Fruit fly (Drosophila melanogaster) whole organism, embryonic: Measurements from ENCODE around the gene CG15203.

Experiments
- Adf1 ChIP-seq: fragments of 200-800 bp; sonication (Bioruptor generic); IDR thresholded peaks from 2 replicates; pipeline ENCODE4 v1.3.6; 2022; ENCODE audit warnings: missing biosample characterization, missing genetic modification characterization
- Asciz ChIP-seq: fragments of 200-800 bp; sonication (Bioruptor generic); optimal IDR thresholded peaks from 2 replicates; lab custom pipeline; 2017; ENCODE audit warnings: missing biosample characterization, mild to moderate bottlenecking, missing genetic modification characterization, missing genetic modification reagents
- Atf3 ChIP-seq: fragments of 200-800 bp; sonication (Bioruptor generic); optimal IDR thresholded peaks from 3 replicates; lab custom pipeline; 2016; ENCODE audit warnings: missing biosample characterization, missing genetic modification characterization
- C15 ChIP-seq: fragments of 200-800 bp; sonication (Bioruptor generic); IDR thresholded peaks from 3 replicates; pipeline ENCODE4 v1.3.6; 2022; ENCODE audit warnings: missing biosample characterization, missing genetic modification characterization
- CG10979 ChIP-seq: fragments of 200-800 bp; sonication (Bioruptor generic); optimal IDR thresholded peaks from 2 replicates; lab custom pipeline; 2018; ENCODE audit warnings: missing biosample characterization, mild to moderate bottlenecking, missing genetic modification characterization, moderate library complexity
- CG11695 ChIP-seq: fragments of 200-800 bp; sonication (Bioruptor generic); IDR thresholded peaks from 3 replicates; pipeline ENCODE4 v1.3.6; 2022; ENCODE audit warnings: missing biosample characterization, missing genetic modification characterization
- CG12236 ChIP-seq: fragments of 200-800 bp; sonication (Bioruptor generic); optimal IDR thresholded peaks from 2 replicates; lab custom pipeline; 2016; ENCODE audit warnings: missing biosample characterization, missing genetic modification characterization
- CG1233 ChIP-seq: fragments of 200-800 bp; sonication (Bioruptor generic); optimal IDR thresholded peaks from 4 replicates; lab custom pipeline; 2018; ENCODE audit warnings: missing biosample characterization, mild to moderate bottlenecking, missing genetic modification characterization
- CG15479 ChIP-seq: fragments of 200-800 bp; sonication (Bioruptor generic); optimal IDR thresholded peaks from 3 replicates; lab custom pipeline; 2019; ENCODE audit warnings: missing biosample characterization, mild to moderate bottlenecking, missing genetic modification characterization, moderate library complexity
- CG15514 ChIP-seq: fragments of 200-800 bp; sonication (Bioruptor generic); optimal IDR thresholded peaks from 3 replicates; lab custom pipeline; 2017; ENCODE audit warnings: missing biosample characterization, missing genetic modification characterization, mild to moderate bottlenecking, moderate library complexity, missing genetic modification reagents
- CG6175 ChIP-seq: fragments of 200-800 bp; sonication (Bioruptor generic); IDR thresholded peaks from 3 replicates; pipeline ENCODE4 v1.3.6; 2022; ENCODE audit warnings: missing biosample characterization, missing genetic modification characterization
- CG7372 ChIP-seq: fragments of 200-800 bp; sonication (Bioruptor generic); IDR thresholded peaks from 2 replicates; pipeline ENCODE4 v1.3.6; 2022; ENCODE audit warnings: missing biosample characterization, missing genetic modification characterization
- CG7928 ChIP-seq: fragments of 200-800 bp; sonication (Bioruptor generic); optimal IDR thresholded peaks from 2 replicates; lab custom pipeline; 2017; ENCODE audit warnings: missing biosample characterization, mild to moderate bottlenecking, missing genetic modification characterization
- CG8388 ChIP-seq: fragments of 200-800 bp; sonication (Bioruptor generic); optimal IDR thresholded peaks from 2 replicates; lab custom pipeline; 2019; ENCODE audit warnings: missing biosample characterization, mild to moderate bottlenecking, missing genetic modification characterization, moderate library complexity
- CG9609 ChIP-seq: fragments of 200-800 bp; sonication (Bioruptor generic); optimal IDR thresholded peaks from 3 replicates; lab custom pipeline; 2016; ENCODE audit warnings: missing biosample characterization, missing genetic modification characterization
- CG9932 ChIP-seq: fragments of 200-800 bp; sonication (Bioruptor generic); IDR thresholded peaks from 2 replicates; pipeline ENCODE4 v1.3.6; 2022; ENCODE audit warnings: missing biosample characterization, missing genetic modification characterization
- D19B ChIP-seq: fragments of 200-800 bp; sonication (Bioruptor generic); optimal IDR thresholded peaks from 2 replicates; lab custom pipeline; 2017; ENCODE audit warnings: missing biosample characterization, mild to moderate bottlenecking, missing genetic modification characterization
- Deaf1 ChIP-seq: fragments of 200-800 bp; optimal IDR thresholded peaks from 3 replicates; lab custom pipeline; 2019; ENCODE audit warnings: missing biosample characterization, mild to moderate bottlenecking, missing genetic modification characterization, moderate library complexity
- E2f2 ChIP-seq: fragments of 200-800 bp; sonication (Bioruptor generic); IDR thresholded peaks from 2 replicates; pipeline ENCODE4 v1.3.6; 2022; ENCODE audit warnings: missing biosample characterization, missing genetic modification characterization
- Fer1 ChIP-seq: fragments of 200-800 bp; sonication (Bioruptor generic); optimal IDR thresholded peaks from 2 replicates; lab custom pipeline; 2017; ENCODE audit warnings: missing biosample characterization, mild to moderate bottlenecking, missing genetic modification characterization
- Gsc ChIP-seq: fragments of 200-800 bp; sonication (Bioruptor generic); IDR thresholded peaks from 2 replicates; pipeline ENCODE4 v1.3.6; 2022; ENCODE audit warnings: missing biosample characterization, missing genetic modification characterization
- Jarid2 ChIP-seq: fragments of 200-800 bp; sonication (Bioruptor generic); optimal IDR thresholded peaks from 3 replicates; lab custom pipeline; 2017; ENCODE audit warnings: mild to moderate bottlenecking, missing biosample characterization, missing genetic modification reagents, missing genetic modification characterization
- Med ChIP-seq: fragments of 200-800 bp; sonication (Bioruptor generic); peaks from one replicate; lab custom pipeline; 2016; ENCODE audit warnings: missing biosample characterization, missing genetic modification characterization, mild to moderate bottlenecking, inconsistent platforms, moderate library complexity
- Usf ChIP-seq: fragments of 200-800 bp; sonication (Bioruptor generic); optimal IDR thresholded peaks from 2 replicates; lab custom pipeline; 2017; ENCODE audit warnings: missing genotype, missing biosample characterization, missing genetic modification characterization
- Xbp1 ChIP-seq: fragments of 200-800 bp; sonication (Bioruptor generic); optimal IDR thresholded peaks from 3 replicates; lab custom pipeline; 2016; ENCODE audit warnings: missing biosample characterization, mild to moderate bottlenecking, missing genetic modification characterization
- YL-1 ChIP-seq: fragments of 200-800 bp; sonication (Bioruptor generic); optimal IDR thresholded peaks from 3 replicates; lab custom pipeline; 2017; ENCODE audit warnings: missing biosample characterization, mild to moderate bottlenecking, missing genetic modification characterization
- ato ChIP-seq: fragments of 200-800 bp; sonication (Bioruptor generic); IDR thresholded peaks from 2 replicates; pipeline ENCODE4 v1.3.6; 2022; ENCODE audit warnings: missing biosample characterization, missing genetic modification characterization; ENCODE audit not compliant: partially characterized antibody
- cad ChIP-seq: fragments of >200 bp; optimal IDR thresholded peaks from 2 replicates; lab custom pipeline; 2017; ENCODE audit warnings: missing biosample characterization, missing genetic modification characterization
- cg ChIP-seq: fragments of 200-800 bp; sonication (Bioruptor generic); optimal IDR thresholded peaks from 3 replicates; lab custom pipeline; 2019; ENCODE audit warnings: missing biosample characterization, mild to moderate bottlenecking, missing genetic modification characterization, moderate library complexity
- crol ChIP-seq: fragments of 200-800 bp; sonication (Bioruptor generic); IDR thresholded peaks from 2 replicates; pipeline ENCODE4 v1.3.6; 2022; ENCODE audit warnings: missing biosample characterization, missing genetic modification characterization
- cwo ChIP-seq: fragments of 200-800 bp; sonication (Bioruptor generic); optimal IDR thresholded peaks from 3 replicates; lab custom pipeline; 2017; ENCODE audit warnings: missing biosample characterization, missing genetic modification characterization, mild to moderate bottlenecking, moderate library complexity, missing genetic modification reagents
- ewg ChIP-seq: fragments of 200-800 bp; sonication (Bioruptor generic); optimal IDR thresholded peaks from 3 replicates; lab custom pipeline; 2017; ENCODE audit warnings: mild to moderate bottlenecking, missing biosample characterization, missing genetic modification reagents, missing genetic modification characterization
- lmd ChIP-seq: fragments of 200-800 bp; sonication (Bioruptor generic); IDR thresholded peaks from 2 replicates; pipeline ENCODE4 v1.3.6; 2022; ENCODE audit warnings: missing biosample characterization, missing genetic modification characterization
- nerfin-1 ChIP-seq: fragments of 200-800 bp; sonication (Bioruptor generic); optimal IDR thresholded peaks from 3 replicates; lab custom pipeline; 2019; ENCODE audit warnings: missing biosample characterization, mild to moderate bottlenecking, missing genetic modification characterization, moderate library complexity
- phol ChIP-seq: fragments of 200-800 bp; sonication (Bioruptor generic); optimal IDR thresholded peaks from 3 replicates; lab custom pipeline; 2018; ENCODE audit warnings: missing biosample characterization, mild to moderate bottlenecking, missing genetic modification characterization, moderate library complexity
- row ChIP-seq: fragments of 200-800 bp; sonication (Bioruptor generic); IDR thresholded peaks from 3 replicates; pipeline ENCODE4 v1.3.6; 2022; ENCODE audit warnings: missing biosample characterization, missing genetic modification characterization
- run ChIP-seq: fragments of 200-800 bp; sonication (Bioruptor generic); optimal IDR thresholded peaks from 3 replicates; lab custom pipeline; 2018; ENCODE audit warnings: missing biosample characterization, mild to moderate bottlenecking, missing genetic modification characterization
- sd ChIP-seq: fragments of 200-800 bp; sonication (Bioruptor generic); optimal IDR thresholded peaks from 3 replicates; lab custom pipeline; 2018; ENCODE audit warnings: missing biosample characterization, mild to moderate bottlenecking, missing genetic modification characterization, moderate library complexity
- tio ChIP-seq: fragments of 200-800 bp; sonication (Bioruptor generic); optimal IDR thresholded peaks from 2 replicates; lab custom pipeline; 2017; ENCODE audit warnings: missing biosample characterization, missing genetic modification characterization, inconsistent platforms
- tll ChIP-seq, 2 experiments: fragments of 200-800 bp in 1 of 2; fragments of >200 bp in 1 of 2; sonication (Bioruptor generic) in 1 of 2; optimal IDR thresholded peaks; 2 replicates each; lab custom pipeline; 2017 to 2019; ENCODE audit warnings: missing biosample characterization in 2 of 2, missing genetic modification characterization in 2 of 2, mild to moderate bottlenecking in 1 of 2, moderate library complexity in 1 of 2
- toy ChIP-seq: fragments of 200-800 bp; sonication (Bioruptor generic); IDR thresholded peaks from 2 replicates; pipeline ENCODE4 v1.3.6; 2022; ENCODE audit warnings: missing biosample characterization, missing genetic modification characterization
- zen ChIP-seq: fragments of 200-800 bp; sonication (Bioruptor generic); optimal IDR thresholded peaks from 3 replicates; lab custom pipeline; 2018; ENCODE audit warnings: missing biosample characterization, mild to moderate bottlenecking, missing genetic modification characterization, moderate library complexity
- zf30C ChIP-seq: fragments of 200-800 bp; sonication (Bioruptor generic); optimal IDR thresholded peaks from 3 replicates; lab custom pipeline; 2018; ENCODE audit warnings: missing biosample characterization, mild to moderate bottlenecking, missing genetic modification characterization
- zfh2 ChIP-seq: fragments of 200-800 bp; sonication (Bioruptor generic); optimal IDR thresholded peaks from 2 replicates; lab custom pipeline; 2016; ENCODE audit warnings: missing biosample characterization, missing genetic modification characterization

The CG15203 gene

DNA sequence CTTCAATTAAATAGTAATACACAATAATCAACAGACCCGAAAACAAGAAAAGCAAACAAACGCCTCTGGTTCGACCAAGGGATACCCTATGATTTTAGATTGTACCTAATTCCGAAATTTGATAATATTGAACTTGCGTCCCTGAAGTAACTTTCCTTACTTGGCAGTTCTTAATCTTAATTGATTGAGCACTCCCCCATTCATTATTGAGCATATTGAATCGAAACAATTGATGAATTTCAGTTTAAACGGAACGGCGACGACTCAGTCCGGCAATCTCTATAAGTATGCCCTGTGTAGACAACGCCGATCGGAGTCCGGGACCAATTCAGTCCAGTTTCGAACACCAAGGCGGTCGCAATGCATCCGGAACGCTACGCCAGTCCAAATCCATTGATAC is at the start of gene CG15203:
Gene CG15203 (plus strand): TSS at position 301 of the 400 bp plus-strand sequence.
- TF ChIP-seq Fer1 (GFP tag; lab: Kevin White, UChicago), result no peak
- no peak for TF ChIP-seq CG12236 (GFP tag; lab: Kevin White, UChicago)
- peak; percentile 28; the same call in 1 of the 3 replicates for TF ChIP-seq row (GFP tag; lab: Robert Waterston, UW)
- peak; percentile 30 for TF ChIP-seq Med (GFP tag; lab: Kevin White, UChicago)
- no peak for TF ChIP-seq tio (GFP tag; lab: Kevin White, UChicago)
- no peak for TF ChIP-seq CG7372 (GFP tag; lab: Robert Waterston, UW)
- TF ChIP-seq CG10979 (tag; lab: Kevin White, UChicago), result no peak
- TF ChIP-seq ato (GFP tag; lab: Robert Waterston, UW), result no peak
- TF ChIP-seq CG9932 (GFP tag; lab: Robert Waterston, UW), result no peak
- no peak for TF ChIP-seq CG9609 (GFP tag; lab: Kevin White, UChicago)
- TF ChIP-seq CG7928 (GFP tag; lab: Kevin White, UChicago), result no peak
- no peak for TF ChIP-seq lmd
- TF ChIP-seq Atf3, result no peak
- TF ChIP-seq D19B (GFP tag; lab: Kevin White, UChicago), result peak; percentile 76
- no peak for TF ChIP-seq sd (tag; lab: Kevin White, UChicago)
- no peak for TF ChIP-seq zen (tag; lab: Kevin White, UChicago)
- no peak for TF ChIP-seq cad
- TF ChIP-seq nerfin-1, result no peak
- no peak for TF ChIP-seq CG6175 (GFP tag; lab: Robert Waterston, UW)
- TF ChIP-seq toy (GFP tag; lab: Robert Waterston, UW), result no peak
- TF ChIP-seq run (tag; lab: Kevin White, UChicago), result no peak
- no peak for TF ChIP-seq zfh2 (GFP tag; lab: Kevin White, UChicago)

- TF ChIP-seq Xbp1 (GFP tag; lab: Kevin White, UChicago), result no peak
- TF ChIP-seq E2f2 (GFP tag; lab: Robert Waterston, UW), result no peak
- TF ChIP-seq Jarid2, result peak; percentile 35
- no peak for TF ChIP-seq CG11695
- TF ChIP-seq ewg (GFP tag; lab: Kevin White, UChicago), result peak; percentile 33
- TF ChIP-seq phol (tag; lab: Kevin White, UChicago), result no peak
- peak; percentile 94 for TF ChIP-seq Deaf1 (tag; lab: Kevin White, UChicago)
- no peak for TF ChIP-seq crol (GFP tag; lab: Robert Waterston, UW)
- no peak for TF ChIP-seq Gsc (GFP tag; lab: Robert Waterston, UW)
- no peak for TF ChIP-seq CG15514
- TF ChIP-seq YL-1 (GFP tag; lab: Kevin White, UChicago), result no peak
- TF ChIP-seq CG1233, result no peak
- peak; percentile 66 for TF ChIP-seq CG15479 (GFP tag; lab: Kevin White, UChicago)
- no peak for TF ChIP-seq C15 (GFP tag; lab: Robert Waterston, UW)
- TF ChIP-seq tll (GFP tag; optimal IDR thresholded peaks at IDR 0.05; lab: Kevin White, UChicago), result no peak
- TF ChIP-seq cg, result no peak
- TF ChIP-seq Usf, result no peak
- no peak for TF ChIP-seq cwo (GFP tag; lab: Kevin White, UChicago)
- TF ChIP-seq Adf1 (GFP tag; lab: Robert Waterston, UW), result peak; percentile 79
- TF ChIP-seq Asciz (GFP tag; lab: Kevin White, UChicago), result no peak
- TF ChIP-seq CG8388 (GFP tag; lab: Kevin White, UChicago), result no peak
- peak; percentile 26 for TF ChIP-seq zf30C (GFP tag; lab: Kevin White, UChicago)
- TF ChIP-seq CG10979 (tag; lab: Kevin White, UChicago), result no peak
These were observed 26.6 kb upstream of the CG15203 start, which contains the start of gene vex for dm6 chrX:11039788-11040187. Gene vex (minus strand): TSS chrX:11039901.
